Fruit fly (Drosophila melanogaster) whole organism, embryonic: ENCODE data around the gene CG43248.

Source experiments
- Atf6 ChIP-seq: fragments of 200-800 bp; sonication (Bioruptor generic); IDR thresholded peaks from 2 replicates; pipeline ENCODE4 v1.3.6; 2022; ENCODE audit warnings: missing biosample characterization, missing genetic modification characterization
- B-H2 ChIP-seq: fragments of 200-800 bp; sonication (Bioruptor generic); optimal IDR thresholded peaks from 2 replicates; lab custom pipeline; 2018; ENCODE audit warnings: missing biosample characterization, mild to moderate bottlenecking, missing genetic modification characterization
- CG10147 ChIP-seq: fragments of 200-800 bp; sonication (Bioruptor generic); optimal IDR thresholded peaks from 2 replicates; lab custom pipeline; 2019; ENCODE audit warnings: missing biosample characterization, mild to moderate bottlenecking, missing genetic modification characterization, moderate library complexity
- CG10209 ChIP-seq: fragments of 200-800 bp; sonication (Bioruptor generic); optimal IDR thresholded peaks from 3 replicates; lab custom pipeline; 2017; ENCODE audit warnings: missing biosample characterization, mild to moderate bottlenecking, missing genetic modification characterization, missing genetic modification reagents
- CG10654 ChIP-seq: fragments of 200-800 bp; sonication (Bioruptor generic); optimal IDR thresholded peaks from 2 replicates; lab custom pipeline; 2016; ENCODE audit warnings: missing biosample characterization, missing genetic modification characterization
- CG11696 ChIP-seq: fragments of 200-800 bp; sonication (Bioruptor generic); IDR thresholded peaks from 2 replicates; pipeline ENCODE4 v1.3.6; 2022; ENCODE audit warnings: missing biosample characterization, missing genetic modification characterization
- CG12769 ChIP-seq: fragments of 200-800 bp; sonication (Bioruptor generic); optimal IDR thresholded peaks from 2 replicates; lab custom pipeline; 2019; ENCODE audit warnings: missing biosample characterization, mild to moderate bottlenecking, missing genetic modification characterization, moderate library complexity
- CG13123 ChIP-seq: fragments of 200-800 bp; sonication (Bioruptor generic); optimal IDR thresholded peaks from 2 replicates; lab custom pipeline; 2016; ENCODE audit warnings: missing biosample characterization, missing genetic modification characterization
- CG13775 ChIP-seq: fragments of 200-800 bp; sonication (Bioruptor generic); optimal IDR thresholded peaks from 3 replicates; lab custom pipeline; 2017; ENCODE audit warnings: missing biosample characterization, mild to moderate bottlenecking, missing genetic modification characterization
- CG14860 ChIP-seq: fragments of 200-800 bp; sonication (Bioruptor generic); IDR thresholded peaks from 3 replicates; pipeline ENCODE4 v1.3.6; 2022; ENCODE audit warnings: missing biosample characterization, missing genetic modification characterization; ENCODE audit not compliant: partially characterized antibody
- CG16813 ChIP-seq: fragments of 200-800 bp; sonication (Bioruptor generic); IDR thresholded peaks from 3 replicates; pipeline ENCODE4 v1.3.6; 2022; ENCODE audit warnings: missing biosample characterization, missing genetic modification characterization; ENCODE audit not compliant: partially characterized antibody
- CG1832 ChIP-seq: fragments of 200-800 bp; sonication (Bioruptor generic); optimal IDR thresholded peaks from 2 replicates; lab custom pipeline; 2017; ENCODE audit warnings: missing biosample characterization, mild to moderate bottlenecking, missing genetic modification characterization, inconsistent platforms
- CG18764 ChIP-seq: fragments of 200-800 bp; sonication (Bioruptor generic); optimal IDR thresholded peaks from 3 replicates; lab custom pipeline; 2016; ENCODE audit warnings: missing biosample characterization, missing genetic modification characterization
- CG2875 ChIP-seq: fragments of 200-800 bp; sonication (Bioruptor generic); optimal IDR thresholded peaks from 2 replicates; lab custom pipeline; 2017; ENCODE audit warnings: missing biosample characterization, mild to moderate bottlenecking, missing genetic modification characterization, missing genetic modification reagents
- CG31224 ChIP-seq: fragments of 200-800 bp; sonication (Bioruptor generic); IDR thresholded peaks from 2 replicates; pipeline ENCODE4 v1.3.6; 2022; ENCODE audit warnings: missing biosample characterization, missing genetic modification characterization
- CG3281 ChIP-seq: fragments of 200-800 bp; sonication (Bioruptor generic); optimal IDR thresholded peaks from 3 replicates; lab custom pipeline; 2017; ENCODE audit warnings: missing biosample characterization, mild to moderate bottlenecking, missing genetic modification characterization
- CG33557 ChIP-seq: fragments of 200-800 bp; sonication (Bioruptor generic); optimal IDR thresholded peaks from 2 replicates; lab custom pipeline; 2019; ENCODE audit warnings: missing biosample characterization, mild to moderate bottlenecking, missing genetic modification characterization, moderate library complexity
- CG34422 ChIP-seq: fragments of 200-800 bp; sonication (Bioruptor generic); IDR thresholded peaks from 3 replicates; pipeline ENCODE4 v1.3.6; 2022; ENCODE audit warnings: missing biosample characterization, missing genetic modification characterization
- CG3726 ChIP-seq: fragments of 200-800 bp; sonication (Bioruptor generic); IDR thresholded peaks from 3 replicates; pipeline ENCODE4, ENCODE4 v1.3.6; 2022; ENCODE audit warnings: missing biosample characterization, missing genetic modification characterization
- CG3847 ChIP-seq: fragments of 200-800 bp; sonication (Bioruptor generic); IDR thresholded peaks from 2 replicates; pipeline ENCODE4 v1.3.6; 2022; ENCODE audit warnings: missing biosample characterization, missing genetic modification characterization
- CG3995 ChIP-seq: fragments of 200-800 bp; sonication (Bioruptor generic); optimal IDR thresholded peaks from 3 replicates; lab custom pipeline; 2016; ENCODE audit warnings: missing biosample characterization, missing genetic modification characterization
- CG5245 ChIP-seq: fragments of 200-800 bp; sonication (Bioruptor generic); optimal IDR thresholded peaks from 3 replicates; lab custom pipeline; 2016; ENCODE audit warnings: missing biosample characterization, missing genetic modification characterization
- CG6175 ChIP-seq: fragments of 200-800 bp; sonication (Bioruptor generic); IDR thresholded peaks from 3 replicates; pipeline ENCODE4 v1.3.6; 2022; ENCODE audit warnings: missing biosample characterization, missing genetic modification characterization
- CG9215 ChIP-seq: fragments of 200-800 bp; sonication (Bioruptor generic); IDR thresholded peaks from 2 replicates; pipeline ENCODE4 v1.3.6; 2022; ENCODE audit warnings: missing biosample characterization, missing genetic modification characterization
- Dll ChIP-seq: fragments of 200-800 bp; sonication (Bioruptor generic); IDR thresholded peaks from 4 replicates; pipeline ENCODE4 v1.3.6; 2022; ENCODE audit warnings: missing biosample characterization, missing genetic modification characterization; ENCODE audit not compliant: partially characterized antibody
- Fer1 ChIP-seq: fragments of 200-800 bp; sonication (Bioruptor generic); optimal IDR thresholded peaks from 2 replicates; lab custom pipeline; 2017; ENCODE audit warnings: missing biosample characterization, mild to moderate bottlenecking, missing genetic modification characterization
- HLH4C ChIP-seq: fragments of 200-800 bp; sonication (Bioruptor generic); IDR thresholded peaks from 3 replicates; pipeline ENCODE4 v1.3.6; 2022; ENCODE audit warnings: missing biosample characterization, missing genetic modification characterization; ENCODE audit not compliant: partially characterized antibody
- Hr78 ChIP-seq, 2 experiments: fragments of 200-800 bp in 1 of 2; fragments of >200 bp in 1 of 2; sonication (Bioruptor generic) in 1 of 2; optimal IDR thresholded peaks; 2 replicates each; lab custom pipeline; 2017 to 2019; ENCODE audit warnings: missing biosample characterization in 2 of 2, missing genetic modification characterization in 2 of 2, mild to moderate bottlenecking in 1 of 2, moderate library complexity in 1 of 2
- MBD-R2 ChIP-seq: fragments of 200-800 bp; sonication (Bioruptor generic); IDR thresholded peaks from 2 replicates; pipeline ENCODE4 v1.3.6; 2022; ENCODE audit warnings: missing biosample characterization, missing genetic modification characterization
- MESR4 ChIP-seq: fragments of 200-800 bp; sonication (Bioruptor generic); optimal IDR thresholded peaks from 2 replicates; lab custom pipeline; 2018; ENCODE audit warnings: missing biosample characterization, mild to moderate bottlenecking, missing genetic modification characterization, moderate library complexity
- Max ChIP-seq: fragments of 200-800 bp; sonication (Bioruptor generic); optimal IDR thresholded peaks from 2 replicates; lab custom pipeline; 2016; ENCODE audit warnings: missing biosample characterization, mild to moderate bottlenecking, missing genetic modification characterization
- NK7.1 ChIP-seq: fragments of 200-800 bp; sonication (Bioruptor generic); optimal IDR thresholded peaks from 3 replicates; lab custom pipeline; 2016; ENCODE audit warnings: missing biosample characterization, missing genetic modification characterization
- Nf-YB ChIP-seq: fragments of 200-800 bp; sonication (Bioruptor generic); optimal IDR thresholded peaks from 3 replicates; lab custom pipeline; 2019; ENCODE audit warnings: missing biosample characterization, mild to moderate bottlenecking, missing genetic modification characterization, moderate library complexity
- Nf-YC ChIP-seq: fragments of 200-800 bp; optimal IDR thresholded peaks from 3 replicates; lab custom pipeline; 2019; ENCODE audit warnings: missing biosample characterization, mild to moderate bottlenecking, missing genetic modification characterization, moderate library complexity
- Sin3A ChIP-seq: fragments of >200 bp; optimal IDR thresholded peaks from 2 replicates; lab custom pipeline; 2018
- YL-1 ChIP-seq: fragments of 200-800 bp; sonication (Bioruptor generic); optimal IDR thresholded peaks from 3 replicates; lab custom pipeline; 2017; ENCODE audit warnings: missing biosample characterization, mild to moderate bottlenecking, missing genetic modification characterization
- ash1 ChIP-seq: fragments of 200-800 bp; sonication (Bioruptor generic); optimal IDR thresholded peaks from 2 replicates; lab custom pipeline; 2018; ENCODE audit warnings: missing biosample characterization, mild to moderate bottlenecking, missing genetic modification characterization
- bowl ChIP-seq: fragments of 200-800 bp; sonication (Bioruptor generic); IDR thresholded peaks from 2 replicates; pipeline ENCODE4 v1.3.6; 2022; ENCODE audit warnings: missing biosample characterization, missing genetic modification characterization
- chinmo ChIP-seq: fragments of 200-800 bp; sonication (Bioruptor generic); IDR thresholded peaks from 4 replicates; pipeline ENCODE4 v1.3.6; 2022; ENCODE audit warnings: missing biosample characterization, missing genetic modification characterization; ENCODE audit not compliant: partially characterized antibody
- ewg ChIP-seq: fragments of 200-800 bp; sonication (Bioruptor generic); optimal IDR thresholded peaks from 3 replicates; lab custom pipeline; 2017; ENCODE audit warnings: mild to moderate bottlenecking, missing biosample characterization, missing genetic modification reagents, missing genetic modification characterization
- gfzf ChIP-seq: fragments of 200-800 bp; sonication (Bioruptor generic); optimal IDR thresholded peaks from 2 replicates; lab custom pipeline; 2016; ENCODE audit warnings: missing biosample characterization, mild to moderate bottlenecking, missing genetic modification characterization, moderate library complexity
- gsb-n ChIP-seq: fragments of 200-800 bp; sonication (Bioruptor generic); optimal IDR thresholded peaks from 3 replicates; lab custom pipeline; 2018; ENCODE audit warnings: missing biosample characterization, mild to moderate bottlenecking, missing genetic modification characterization
- jigr1 ChIP-seq: fragments of 200-800 bp; sonication (Bioruptor generic); IDR thresholded peaks from 3 replicates; pipeline ENCODE4 v1.3.6; 2022; ENCODE audit warnings: missing biosample characterization, missing genetic modification characterization
- knrl ChIP-seq: fragments of 200-800 bp; sonication (Bioruptor generic); IDR thresholded peaks from 3 replicates; pipeline ENCODE4 v1.3.6; 2022; ENCODE audit warnings: missing biosample characterization, missing genetic modification characterization; ENCODE audit not compliant: partially characterized antibody
- luna ChIP-seq: fragments of 200-800 bp; sonication (Bioruptor generic); optimal IDR thresholded peaks from 2 replicates; lab custom pipeline; 2016; ENCODE audit warnings: missing biosample characterization, missing genetic modification characterization
- ranshi ChIP-seq: fragments of 200-800 bp; sonication (Bioruptor generic); IDR thresholded peaks from 2 replicates; pipeline ENCODE4 v1.3.6; 2022; ENCODE audit warnings: missing biosample characterization, missing genetic modification characterization
- slou ChIP-seq: fragments of 200-800 bp; sonication (Bioruptor generic); optimal IDR thresholded peaks from 3 replicates; lab custom pipeline; 2016; ENCODE audit warnings: missing biosample characterization, missing genetic modification characterization
- vfl ChIP-seq: fragments of 200-800 bp; sonication (Bioruptor generic); optimal IDR thresholded peaks from 2 replicates; lab custom pipeline; 2016; ENCODE audit warnings: missing biosample characterization, missing genetic modification characterization

The CG43248 gene

DNA sequence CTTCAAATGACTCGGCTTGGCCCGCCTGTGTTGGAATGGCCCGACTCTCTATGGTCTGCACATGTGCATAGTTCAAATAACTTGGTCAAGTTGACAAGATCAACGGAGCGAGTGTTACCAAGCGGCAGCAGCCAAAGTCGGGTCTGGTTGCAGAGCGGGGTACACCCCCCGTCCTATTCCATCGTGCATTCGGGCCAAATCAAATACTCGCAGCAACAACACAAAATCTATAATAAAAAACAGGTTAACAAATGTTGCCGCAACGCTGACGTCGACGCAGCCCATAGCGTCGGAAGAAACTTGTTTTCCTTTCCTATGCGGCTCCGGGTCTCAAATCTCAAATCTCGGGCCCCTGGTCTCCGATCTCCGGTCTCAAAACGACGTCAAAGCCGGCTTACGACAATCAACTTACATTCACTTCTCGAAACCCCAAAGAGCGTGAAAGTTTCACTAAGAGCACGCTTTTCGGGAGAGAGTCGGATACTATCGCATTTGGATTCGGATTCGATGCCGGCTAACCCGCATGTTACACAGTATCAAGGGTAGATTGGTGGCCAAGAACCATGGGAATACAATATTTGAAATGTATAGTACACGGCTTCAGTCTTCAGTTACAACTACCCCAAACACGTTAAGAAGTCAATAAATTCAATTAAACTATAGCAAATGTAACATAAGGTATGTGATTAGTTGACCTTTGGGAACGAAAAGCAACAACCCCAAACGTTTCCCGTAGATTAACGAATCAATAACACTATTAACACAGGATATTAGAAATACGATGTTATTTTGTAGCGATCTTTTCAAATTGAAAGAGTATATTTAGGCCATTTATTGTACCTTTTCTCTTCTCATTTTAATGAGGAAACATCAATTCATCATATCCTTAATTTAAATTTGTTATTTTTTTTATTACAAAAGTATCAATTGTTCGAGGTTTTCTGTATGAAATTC, 3.3 kb upstream of the CG43248 start (continued):
- TF ChIP-seq knrl (no peak), MBD-R2 (GFP tag; lab: Robert Waterston, UW) (no peak), CG1832 (GFP tag; lab: Kevin White, UChicago) (no peak), CG31224 (GFP tag; lab: Robert Waterston, UW) (no peak), CG3847 (GFP tag; lab: Robert Waterston, UW) (peak; percentile 51), CG3281 (GFP tag; lab: Kevin White, UChicago) (peak; percentile 56), Max (GFP tag; lab: Kevin White, UChicago) (peak; percentile 49), Atf6 (GFP tag; lab: Robert Waterston, UW) (peak; percentile 15; the same call in 1 of the 2 replicates), CG11696 (GFP tag; lab: Robert Waterston, UW) (no peak), CG13123 (GFP tag; lab: Kevin White, UChicago) (no peak), slou (peak; percentile 28), HLH4C (GFP tag; lab: Robert Waterston, UW) (no peak), CG10654 (GFP tag; lab: Kevin White, UChicago) (peak; percentile 15), CG12769 (tag; lab: Kevin White, UChicago) (peak; percentile 61), NK7.1 (GFP tag; lab: Kevin White, UChicago) (no peak), CG5245 (no peak), CG3995 (GFP tag; lab: Kevin White, UChicago) (no peak), vfl (GFP tag; lab: Kevin White, UChicago) (peak; percentile 23), CG33557 (GFP tag; lab: Kevin White, UChicago) (peak; percentile 52), CG6175 (GFP tag; lab: Robert Waterston, UW) (0 out of 3 replicates have a peak, but pooled peaks have one; percentile 14), Sin3A (lab: Kevin White, UChicago) (no peak), Nf-YC (tag; lab: Kevin White, UChicago) (peak; percentile 57), CG13775 (peak; percentile 84), MESR4 (GFP tag; lab: Kevin White, UChicago) (no peak), gsb-n (peak; percentile 34), B-H2 (GFP tag; lab: Kevin White, UChicago) (no peak), CG16813 (GFP tag; lab: Robert Waterston, UW) (no peak), YL-1 (no peak), luna (GFP tag; lab: Kevin White, UChicago) (no peak), gfzf (GFP tag; lab: Kevin White, UChicago) (no peak), chinmo (GFP tag; lab: Robert Waterston, UW) (peak; percentile 97), CG10147 (GFP tag; lab: Kevin White, UChicago) (peak; percentile 39), Nf-YB (GFP tag; lab: Kevin White, UChicago) (peak; percentile 62), Dll (0 out of 4 replicates have a peak, but pooled peaks have one; percentile 5), bowl (GFP tag; lab: Robert Waterston, UW) (no peak), ranshi (no peak; the same call in 1 of the 2 replicates), jigr1 (GFP tag; lab: Robert Waterston, UW) (no peak), CG3726 (GFP tag; lab: Robert Waterston, UW) (no peak), CG2875 (no peak), ewg (peak; percentile 50), CG18764 (no peak), CG10209 (GFP tag; lab: Kevin White, UChicago) (peak; percentile 76), Hr78 (GFP tag; optimal IDR thresholded peaks at IDR 0.05; lab: Kevin White, UChicago) (no peak), CG34422 (GFP tag; lab: Robert Waterston, UW) (peak; percentile 67), CG9215 (GFP tag; lab: Robert Waterston, UW) (peak; percentile 60), ash1 (GFP tag; lab: Kevin White, UChicago) (no peak), Fer1 (GFP tag; lab: Kevin White, UChicago) (no peak), CG14860 (no peak)
